Fruit fly (Drosophila melanogaster): ENCODE data around the gene CG42655.

The CG42655 gene

DNA sequence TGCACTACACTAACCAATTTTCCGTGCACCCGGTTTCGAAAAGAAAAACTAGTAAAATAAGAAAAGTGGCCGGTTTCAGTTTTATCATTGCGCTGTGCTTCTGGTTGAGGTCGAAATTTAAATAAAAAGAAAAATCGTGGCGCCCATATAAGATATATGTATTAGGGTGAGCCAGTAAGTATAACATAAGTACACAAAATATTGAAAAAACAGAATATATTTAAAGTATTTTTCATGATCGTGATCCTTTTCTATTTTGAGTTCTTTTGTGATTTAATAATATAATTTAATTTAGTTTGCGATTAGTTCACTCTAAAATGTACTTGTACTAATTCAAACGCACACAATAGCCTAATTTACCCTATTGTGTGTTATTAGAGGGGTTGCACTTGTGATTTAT is 35.4 kb upstream of the CG42655 start, which contains the start of gene Csas:
Csas (minus strand) TSS at position 101 of the 400 bp plus-strand sequence.
- TF ChIP-seq h (GFP tag; optimal IDR thresholded peaks at IDR 0.05) (no peak), CG32264 (GFP tag; optimal IDR thresholded peaks at IDR 0.05) (no peak), pan (optimal IDR thresholded peaks at IDR 0.05) (no peak), foxo (GFP tag; optimal IDR thresholded peaks at IDR 0.05) (no peak), Hnf4 (GFP tag; optimal IDR thresholded peaks at IDR 0.05) (no peak), Myc (optimal IDR thresholded peaks at IDR 0.05) (no peak), woc (GFP tag; optimal IDR thresholded peaks at IDR 0.05) (no peak), ey (GFP tag; optimal IDR thresholded peaks at IDR 0.05) (no peak)

DNA sequence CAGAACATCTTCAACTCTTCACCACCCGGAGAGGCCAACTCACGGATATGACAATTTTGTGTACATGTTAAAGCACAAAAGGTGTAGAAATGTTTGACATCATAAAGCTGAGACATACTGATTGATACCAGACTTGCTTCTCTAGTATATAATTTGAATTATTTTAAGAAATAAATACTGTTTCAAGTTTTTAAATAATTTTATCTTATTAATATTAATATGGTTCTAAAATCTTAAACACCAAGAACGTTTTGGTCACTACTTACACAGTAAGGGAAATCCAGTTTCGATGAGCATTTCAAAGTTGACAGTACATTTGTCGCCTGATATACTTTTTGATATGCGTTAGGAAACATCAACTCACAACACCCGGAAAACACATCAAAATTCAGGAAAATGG is 32.3 kb upstream of the CG42655 start, which contains the start of the genes hale and schuy:
hale (minus strand) TSS at position 101 of the 400 bp plus-strand sequence.
schuy (plus strand) TSS at position 326 of the 400 bp plus-strand sequence.
- no peak for TF ChIP-seq Jra (GFP tag; optimal IDR thresholded peaks at IDR 0.05)
- TF ChIP-seq br (GFP tag; optimal IDR thresholded peaks at IDR 0.05), result no peak
- no peak for TF ChIP-seq Vsx2 (GFP tag; optimal IDR thresholded peaks at IDR 0.05; ENCODE audit: partially characterized antibody)
- no peak for TF ChIP-seq CG32264 (GFP tag; optimal IDR thresholded peaks at IDR 0.05)
- no peak for TF ChIP-seq foxo (GFP tag; optimal IDR thresholded peaks at IDR 0.05)
- no peak for TF ChIP-seq HLH106 (tag; optimal IDR thresholded peaks at IDR 0.05)
- no peak for TF ChIP-seq sv (GFP tag; optimal IDR thresholded peaks at IDR 0.05)

DNA sequence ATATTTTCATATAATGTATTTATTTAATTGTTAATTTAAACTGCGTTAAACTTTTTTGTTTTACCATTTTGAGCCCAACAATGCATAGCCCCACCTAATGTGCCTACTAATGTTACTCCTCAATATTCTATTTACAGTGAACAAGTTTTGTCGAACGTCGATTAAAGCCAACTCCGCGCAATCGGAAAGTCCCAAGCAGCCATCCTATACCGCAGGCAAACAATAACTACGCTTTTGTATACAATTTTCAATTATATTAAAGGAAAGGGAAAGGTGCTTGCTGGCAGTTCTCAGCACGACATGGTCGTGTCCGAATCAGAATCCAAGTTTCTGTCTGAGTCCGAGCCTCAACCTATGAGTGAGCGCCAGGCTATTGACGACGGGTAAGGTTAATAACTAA is 27.9 kb upstream of the CG42655 start, which contains the start of gene CG17732:
CG17732 (plus strand) TSS at position 301 of the 400 bp plus-strand sequence.
- TF ChIP-seq Vsx2 (GFP tag; optimal IDR thresholded peaks at IDR 0.05; ENCODE audit: partially characterized antibody) (no peak), pan (optimal IDR thresholded peaks at IDR 0.05) (no peak), Myc (optimal IDR thresholded peaks at IDR 0.05) (no peak), Jra (GFP tag; optimal IDR thresholded peaks at IDR 0.05) (no peak), dl (GFP tag; optimal IDR thresholded peaks at IDR 0.05; ENCODE audit: insufficient read depth in 1 of 2, partially characterized antibody in 2 of 2) (no peak), Hr78 (GFP tag; optimal IDR thresholded peaks at IDR 0.05) (no peak), Sp1 (GFP tag; optimal IDR thresholded peaks at IDR 0.05) (no peak), fru (GFP tag; optimal IDR thresholded peaks at IDR 0.05) (no peak)

DNA sequence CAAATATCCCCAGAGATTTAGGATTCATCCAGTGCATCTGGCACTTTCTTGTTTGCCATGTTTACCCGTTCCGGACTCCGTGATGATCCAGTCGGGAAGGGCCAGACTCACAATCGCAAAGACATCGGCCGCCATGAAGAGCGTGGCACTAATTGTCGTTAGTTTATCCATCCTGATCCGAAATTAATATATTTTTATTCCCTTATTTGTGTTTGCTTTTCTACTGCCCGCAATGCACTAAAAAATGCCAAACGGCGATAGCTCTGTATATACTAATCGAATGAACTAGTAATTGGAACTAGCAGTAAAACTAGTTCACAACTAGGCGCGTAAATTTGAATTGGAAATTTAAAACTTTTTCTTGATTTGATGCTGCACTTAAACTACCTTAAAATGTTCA is 26.1 kb upstream of the CG42655 start, which contains the start of gene CG14182:
CG14182 (minus strand) TSS at position 221 of the 400 bp plus-strand sequence.
- TF ChIP-seq Dfd (GFP tag; optimal IDR thresholded peaks at IDR 0.05) (no peak), Vsx2 (GFP tag; optimal IDR thresholded peaks at IDR 0.05; ENCODE audit: partially characterized antibody) (no peak), Abd-B (GFP tag; optimal IDR thresholded peaks at IDR 0.05) (no peak), lola (GFP tag; optimal IDR thresholded peaks at IDR 0.05) (no peak), CrebA (GFP tag; optimal IDR thresholded peaks at IDR 0.05; ENCODE audit: borderline replicate concordance) (no peak), woc (GFP tag; optimal IDR thresholded peaks at IDR 0.05) (no peak), ey (GFP tag; optimal IDR thresholded peaks at IDR 0.05) (no peak), CG32264 (GFP tag; optimal IDR thresholded peaks at IDR 0.05) (no peak), fru (GFP tag; optimal IDR thresholded peaks at IDR 0.05) (no peak), brk (GFP tag; optimal IDR thresholded peaks at IDR 0.05) (no peak), Sp1 (GFP tag; optimal IDR thresholded peaks at IDR 0.05) (no peak), Hr83 (GFP tag; optimal IDR thresholded peaks at IDR 0.05; ENCODE audit: poor library complexity, severe bottlenecking) (no peak), Hr78 (GFP tag; optimal IDR thresholded peaks at IDR 0.05) (no peak), Hnf4 (GFP tag; optimal IDR thresholded peaks at IDR 0.05) (no peak), tai (GFP tag; optimal IDR thresholded peaks at IDR 0.05) (no peak), HLH106 (tag; optimal IDR thresholded peaks at IDR 0.05) (no peak), usp (GFP tag; optimal IDR thresholded peaks at IDR 0.05) (no peak), OdsH (GFP tag; optimal IDR thresholded peaks at IDR 0.05) (no peak)

DNA sequence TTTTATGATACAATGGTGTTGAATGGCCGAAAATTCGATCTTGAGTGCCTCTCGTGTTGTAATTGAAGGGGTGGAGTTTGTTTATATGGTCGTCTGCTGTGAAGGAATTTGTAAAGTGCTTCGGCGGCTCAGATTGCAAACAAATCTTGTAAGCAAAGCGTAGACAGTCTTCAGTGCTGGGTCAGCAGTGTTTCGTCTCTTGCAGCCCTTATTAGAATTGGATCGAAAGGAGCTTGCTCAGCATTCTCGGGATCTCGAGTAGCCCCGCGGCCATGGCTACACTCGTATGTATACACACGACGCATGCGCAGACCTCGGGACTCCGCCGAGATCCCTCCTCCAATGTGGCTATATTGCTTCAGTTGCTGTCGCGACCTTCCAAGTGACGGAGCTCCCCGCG is 24.6 kb upstream of the CG42655 start:
- TF ChIP-seq ey (GFP tag; optimal IDR thresholded peaks at IDR 0.05) (no peak), psq (GFP tag; optimal IDR thresholded peaks at IDR 0.05) (no peak), N (GFP tag; optimal IDR thresholded peaks at IDR 0.05) (no peak), foxo (GFP tag; optimal IDR thresholded peaks at IDR 0.05) (no peak), br (GFP tag; optimal IDR thresholded peaks at IDR 0.05) (no peak), CG9705 (GFP tag; optimal IDR thresholded peaks at IDR 0.05) (no peak)
